Worm (Caenorhabditis elegans) whole organism, young adult: Measurements from ENCODE around the gene B0244.16.

Experiments used
- ceh-40 ChIP-seq: fragments of 200-800 bp; sonication (Bioruptor generic); IDR thresholded peaks from 2 replicates; pipeline ENCODE4 v1.3.6; 2022; ENCODE audit warnings: missing genetic modification characterization, missing compliant biosample characterization
- gei-17 ChIP-seq: fragments of 200-800 bp; sonication (Bioruptor generic); optimal IDR thresholded peaks from 2 replicates; lab custom pipeline; 2018; ENCODE audit warnings: mild to moderate bottlenecking, missing genetic modification characterization, missing compliant biosample characterization
- lag-1 ChIP-seq: fragments of 200-800 bp; sonication (Bioruptor generic); IDR thresholded peaks from 2 replicates; pipeline ENCODE4 v1.3.6; 2022; ENCODE audit warnings: missing genetic modification reagents, missing genetic modification characterization, missing compliant biosample characterization
- pha-4 ChIP-seq: fragments of 150-350 bp; sonication (generic microtip); optimal IDR thresholded peaks from 2 replicates; lab custom pipeline; 2014; ENCODE audit warnings: missing biosample characterization, missing genetic modification reagents, missing genetic modification characterization
- snpc-3.4 ChIP-seq: sonication (generic microtip); optimal IDR thresholded peaks from 2 replicates; lab custom pipeline; 2017; ENCODE audit warnings: missing genetic modification characterization, mild to moderate bottlenecking, missing compliant biosample characterization, antibody characterized with exemption, moderate library complexity, missing genotype, missing genetic modification reagents
- snpc-4 ChIP-seq, 5 experiments: fragments of 150-350 bp in 1 of 5; sonication (generic microtip) in 4 of 5; optimal IDR thresholded peaks; 2 replicates each; lab custom pipeline; 2014 to 2018; ENCODE audit warnings: missing genetic modification characterization in 5 of 5, missing biosample characterization in 3 of 5, antibody characterized with exemption in 2 of 5, mild to moderate bottlenecking in 2 of 5, missing compliant biosample characterization in 2 of 5, missing genotype in 2 of 5, moderate library complexity in 2 of 5, missing genetic modification reagents in 1 of 5
- sptf-2 ChIP-seq: fragments of 200-800 bp; sonication (Bioruptor generic); optimal IDR thresholded peaks from 2 replicates; lab custom pipeline; 2018; ENCODE audit warnings: mild to moderate bottlenecking, missing genetic modification characterization, missing compliant biosample characterization

ce11 chrIII:5710676-5711075 lies 30.1 kb upstream of the B0244.16 start:
- TF ChIP-seq gei-17 (GFP tag; lab: Kevin White, UChicago) (no peak), ceh-40 (no peak), snpc-4 (GFP tag; optimal IDR thresholded peaks at IDR 0.05; lab: Kevin White, UChicago) (no peak), snpc-4 (tag; optimal IDR thresholded peaks at IDR 0.05; lab: Kevin White, UChicago) (peak in 1 of 4 experiments; percentile 44), pha-4 (tag; lab: Kevin White, UChicago) (no peak), snpc-3.4 (tag; lab: Kevin White, UChicago) (no peak), sptf-2 (no peak), lag-1 (GFP tag; lab: Robert Waterston, UW) (no peak)
